Worm (Caenorhabditis elegans): Measurements from ENCODE around the gene F21D12.3.

DNA sequence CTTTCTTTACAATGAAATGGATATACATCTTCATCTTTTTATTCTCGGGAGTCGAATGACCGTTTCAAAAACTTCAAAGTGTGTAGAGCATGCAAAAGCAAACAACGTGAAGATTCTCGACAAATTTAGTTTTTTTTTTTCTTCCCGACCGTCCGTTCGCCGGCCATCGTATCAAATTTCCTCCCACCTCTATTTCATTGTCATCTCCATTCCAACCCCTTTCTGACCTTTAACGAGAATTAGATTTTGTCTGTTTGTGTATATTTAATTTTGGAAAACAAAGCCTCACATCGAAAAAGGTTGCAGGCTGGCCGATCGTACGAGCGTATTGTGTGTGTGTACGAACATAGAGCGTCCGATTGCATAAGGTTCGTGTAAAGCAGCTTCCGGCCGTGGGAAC, 24.8 kb downstream of the F21D12.3 start, which contains the start of gene C30G12.1:
- TF ChIP-seq hmg-4 (GFP tag; optimal IDR thresholded peaks at IDR 0.05) = no peak
- TF ChIP-seq ama-1 (optimal IDR thresholded peaks at IDR 0.05) = no peak
- no peak for TF ChIP-seq sea-1 (GFP tag; conservative IDR thresholded peaks at IDR 0.05)
- no peak for TF ChIP-seq ets-7 (tag; optimal IDR thresholded peaks at IDR 0.05)
- no peak for TF ChIP-seq hmbx-1 (tag; optimal IDR thresholded peaks at IDR 0.05)
- TF ChIP-seq scrt-1 (GFP tag; IDR thresholded peaks at IDR 0.05) = no peak
- TF ChIP-seq tra-4 (tag; optimal IDR thresholded peaks at IDR 0.05) = no peak
- TF ChIP-seq tbx-11 (GFP tag; IDR thresholded peaks at IDR 0.05) = no peak
- no peak for TF ChIP-seq ceh-13 (GFP tag; optimal IDR thresholded peaks at IDR 0.05)

All from whole organism, early embryonic.